Worm (Caenorhabditis elegans): ENCODE data around the gene ndx-2.

ce11 chrV:2617499-2617898, 47.3 kb downstream of the ndx-2 start:
- TF ChIP-seq elt-1 (tag; optimal IDR thresholded peaks at IDR 0.05) (no peak), fos-1 (tag; optimal IDR thresholded peaks at IDR 0.05) (no peak), nhr-12 (tag; optimal IDR thresholded peaks at IDR 0.05) (no peak), dmd-4 (tag; optimal IDR thresholded peaks at IDR 0.05) (no peak), egl-27 (tag; optimal IDR thresholded peaks at IDR 0.05) (no peak), skn-1 (tag; optimal IDR thresholded peaks at IDR 0.05) (no peak)
